Fruit fly (Drosophila melanogaster): ENCODE measurements around the gene gwl.

gwl gene

DNA sequence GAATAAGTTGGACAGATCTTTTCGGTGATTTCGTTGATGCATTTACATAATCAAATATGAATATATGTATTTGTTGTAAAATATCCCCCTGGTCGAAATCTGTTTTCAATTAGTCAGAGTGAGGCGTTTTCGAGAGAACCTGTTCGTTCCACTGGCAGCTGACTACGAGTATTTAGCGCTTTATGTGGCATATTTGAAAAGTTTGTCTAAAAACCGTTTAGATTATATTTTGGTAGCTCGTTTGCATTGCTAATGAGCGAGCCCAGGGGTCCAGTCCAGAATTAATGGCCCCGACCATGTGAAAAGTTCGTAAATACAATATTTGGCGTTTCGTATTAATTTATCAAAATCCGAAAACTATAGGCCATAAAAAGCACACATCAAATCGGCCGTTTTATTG, 47.9 kb downstream of the gwl start:
- TF ChIP-seq D1 (tag; optimal IDR thresholded peaks at IDR 0.05): no peak
- TF ChIP-seq CG9948 (tag; optimal IDR thresholded peaks at IDR 0.05): no peak
- TF ChIP-seq CG8159 (tag; optimal IDR thresholded peaks at IDR 0.05): no peak
- TF ChIP-seq fd96Ca (GFP tag; IDR thresholded peaks at IDR 0.05): no peak
- no peak for TF ChIP-seq CG14655 (GFP tag; optimal IDR thresholded peaks at IDR 0.05)
- no peak for TF ChIP-seq gl (tag; optimal IDR thresholded peaks at IDR 0.05)
- no peak for TF ChIP-seq Pif1B (GFP tag; optimal IDR thresholded peaks at IDR 0.05)
- no peak for TF ChIP-seq CG17806 (tag; optimal IDR thresholded peaks at IDR 0.05)
- TF ChIP-seq CG15710 (tag; optimal IDR thresholded peaks at IDR 0.05): no peak
- TF ChIP-seq CG8301 (tag; optimal IDR thresholded peaks at IDR 0.05): no peak
- no peak for TF ChIP-seq EcR (GFP tag; optimal IDR thresholded peaks at IDR 0.05)
- no peak for TF ChIP-seq CG4496 (GFP tag; IDR thresholded peaks at IDR 0.05)
- TF ChIP-seq CG34367 (tag; optimal IDR thresholded peaks at IDR 0.05): no peak
- no peak for TF ChIP-seq CG13204 (GFP tag; optimal IDR thresholded peaks at IDR 0.05)
- no peak for TF ChIP-seq Pif1A (GFP tag; optimal IDR thresholded peaks at IDR 0.05)
- no peak for TF ChIP-seq rn (GFP tag; IDR thresholded peaks at IDR 0.05)
- TF ChIP-seq CG32121 (GFP tag; IDR thresholded peaks at IDR 0.05): no peak

DNA sequence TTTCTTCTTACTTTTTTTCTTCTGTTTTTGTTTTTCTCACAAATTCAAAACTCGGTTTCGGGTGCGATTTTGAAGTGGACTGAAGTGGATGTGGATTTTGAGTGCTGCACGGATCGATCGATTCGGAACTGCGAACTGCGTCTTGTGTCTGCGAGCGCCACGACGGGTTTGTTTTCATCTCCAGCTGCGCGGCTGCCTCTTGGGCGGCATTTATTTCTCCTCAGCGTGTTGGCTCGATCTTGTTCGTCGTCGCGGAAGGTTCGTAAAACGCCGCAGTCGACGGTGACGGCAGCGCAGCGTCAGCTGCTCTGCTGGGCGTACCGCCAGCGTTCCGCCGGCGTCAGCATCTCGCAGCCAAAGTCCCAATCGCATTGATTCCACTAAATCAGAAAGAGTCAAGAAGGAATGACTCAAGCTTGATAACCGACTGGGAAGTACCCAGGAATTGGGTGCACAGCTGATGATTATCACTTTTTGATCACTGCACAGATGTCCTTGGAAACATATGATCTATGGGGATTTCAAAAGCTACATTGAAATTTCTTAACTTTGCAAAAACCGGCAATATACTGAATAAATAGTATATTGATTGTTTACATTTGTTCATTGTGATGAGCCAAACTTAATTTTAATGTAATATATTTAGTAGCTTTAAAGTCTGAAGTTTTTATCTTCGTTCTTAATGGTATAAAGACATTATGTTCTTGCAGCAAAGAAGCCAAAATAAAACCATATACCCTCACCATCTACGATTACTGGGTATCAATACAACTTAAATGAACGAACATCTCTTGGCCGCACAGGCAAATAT, 49.0 kb downstream of the gwl start, which contains the start of gene CG7720:
Gene CG7720 (minus strand): TSS at position 170 of the 811 bp plus-strand sequence.
- TF ChIP-seq Snoo (tag; optimal IDR thresholded peaks at IDR 0.05) (peak; percentile 14), CG13204 (GFP tag; optimal IDR thresholded peaks at IDR 0.05) (peak; percentile 76), CG15710 (tag; optimal IDR thresholded peaks at IDR 0.05) (peak; percentile 49), CG8301 (tag; optimal IDR thresholded peaks at IDR 0.05) (peak; percentile 68), CG10348 (GFP tag; IDR thresholded peaks at IDR 0.05) (no peak), CG12605 (GFP tag; IDR thresholded peaks at IDR 0.05) (no peak), Ets98B (GFP tag; IDR thresholded peaks at IDR 0.05) (no peak), gl (tag; optimal IDR thresholded peaks at IDR 0.05) (no peak), CG14655 (GFP tag; optimal IDR thresholded peaks at IDR 0.05) (peak; percentile 76), rn (GFP tag; IDR thresholded peaks at IDR 0.05) (no peak), CG8159 (tag; optimal IDR thresholded peaks at IDR 0.05) (peak; percentile 70), CG4496 (GFP tag; IDR thresholded peaks at IDR 0.05) (peak; percentile 48; the same call in 2 of the 3 replicates), D1 (tag; optimal IDR thresholded peaks at IDR 0.05) (no peak), Pif1B (GFP tag; optimal IDR thresholded peaks at IDR 0.05) (no peak), CG34367 (tag; optimal IDR thresholded peaks at IDR 0.05) (peak; percentile 31), Pif1A (GFP tag; optimal IDR thresholded peaks at IDR 0.05) (peak; percentile 24), CG9948 (tag; optimal IDR thresholded peaks at IDR 0.05) (peak; percentile 57), fd96Ca (GFP tag; IDR thresholded peaks at IDR 0.05) (no peak), CG17806 (tag; optimal IDR thresholded peaks at IDR 0.05) (peak; percentile 51), CG32121 (GFP tag; IDR thresholded peaks at IDR 0.05) (0 out of 2 replicates have a peak, but pooled peaks have one; percentile 36), EcR (GFP tag; optimal IDR thresholded peaks at IDR 0.05) (no peak)

DNA sequence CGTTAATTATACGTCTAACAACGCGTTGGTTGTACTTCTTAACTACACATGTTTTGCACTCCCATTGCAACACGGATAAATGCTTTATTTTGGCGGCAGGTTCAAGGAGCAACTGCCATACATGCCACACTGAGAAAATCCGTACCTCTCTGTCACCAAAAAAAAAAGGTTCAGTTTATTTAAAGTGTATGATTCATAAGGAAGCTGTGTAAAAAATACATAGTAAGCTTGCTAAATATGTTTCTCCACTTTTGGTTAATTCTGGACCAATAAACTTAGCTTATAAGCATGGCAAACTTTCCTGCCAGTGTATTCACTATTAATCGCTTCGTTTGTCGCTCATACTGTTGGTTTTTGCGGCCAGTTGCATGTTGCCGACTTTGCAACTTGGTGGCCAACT, 50.1 kb downstream of the gwl start:
- TF ChIP-seq CG4496 (GFP tag; IDR thresholded peaks at IDR 0.05): peak; percentile 61; the same call in 1 of the 3 replicates
- TF ChIP-seq Ets98B (GFP tag; IDR thresholded peaks at IDR 0.05): peak; percentile 29
- peak; percentile 25 for TF ChIP-seq CG15710 (tag; optimal IDR thresholded peaks at IDR 0.05)
- no peak for TF ChIP-seq rn (GFP tag; IDR thresholded peaks at IDR 0.05)
- no peak for TF ChIP-seq gl (tag; optimal IDR thresholded peaks at IDR 0.05)
- TF ChIP-seq EcR (GFP tag; optimal IDR thresholded peaks at IDR 0.05): no peak
- no peak for TF ChIP-seq CG12605 (GFP tag; IDR thresholded peaks at IDR 0.05)
- no peak for TF ChIP-seq Pif1B (GFP tag; optimal IDR thresholded peaks at IDR 0.05)
- no peak for TF ChIP-seq fd96Ca (GFP tag; IDR thresholded peaks at IDR 0.05)
- TF ChIP-seq D1 (tag; optimal IDR thresholded peaks at IDR 0.05): no peak
- TF ChIP-seq CG13204 (GFP tag; optimal IDR thresholded peaks at IDR 0.05): no peak
- TF ChIP-seq CG32121 (GFP tag; IDR thresholded peaks at IDR 0.05): peak; percentile 44
- TF ChIP-seq CG8159 (tag; optimal IDR thresholded peaks at IDR 0.05): peak; percentile 41
- TF ChIP-seq CG10348 (GFP tag; IDR thresholded peaks at IDR 0.05): no peak
- TF ChIP-seq CG9948 (tag; optimal IDR thresholded peaks at IDR 0.05): peak; percentile 33
- TF ChIP-seq Pif1A (GFP tag; optimal IDR thresholded peaks at IDR 0.05): peak; percentile 34
- TF ChIP-seq CG8301 (tag; optimal IDR thresholded peaks at IDR 0.05): peak; percentile 55
- peak; percentile 53 for TF ChIP-seq CG14655 (GFP tag; optimal IDR thresholded peaks at IDR 0.05)
- no peak for TF ChIP-seq CG34367 (tag; optimal IDR thresholded peaks at IDR 0.05)
- TF ChIP-seq CG17806 (tag; optimal IDR thresholded peaks at IDR 0.05): peak; percentile 47
- TF ChIP-seq Snoo (tag; optimal IDR thresholded peaks at IDR 0.05): no peak

DNA sequence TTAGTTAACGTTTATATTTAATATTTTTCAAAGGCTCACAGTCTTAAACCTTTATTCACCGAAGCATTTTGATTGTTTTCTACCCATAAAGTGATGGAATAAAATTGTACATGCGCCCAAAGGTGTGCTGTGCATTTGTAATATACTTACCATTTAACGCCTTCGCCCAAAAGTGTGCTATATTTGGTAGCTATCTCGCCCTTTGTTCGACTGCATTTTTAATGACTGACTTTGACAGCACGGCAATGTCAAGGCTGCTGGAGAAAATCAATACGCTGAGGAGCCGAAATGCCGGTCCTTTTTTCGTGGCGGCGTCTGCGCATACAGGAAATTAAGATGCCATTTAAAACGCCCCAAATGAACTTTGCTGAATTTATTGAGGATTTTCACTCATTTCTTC, 52.6 kb downstream of the gwl start:
- no peak for TF ChIP-seq Pif1A (GFP tag; optimal IDR thresholded peaks at IDR 0.05)
- TF ChIP-seq CG4496 (GFP tag; IDR thresholded peaks at IDR 0.05): peak; percentile 72
- peak; percentile 25 for TF ChIP-seq D1 (tag; optimal IDR thresholded peaks at IDR 0.05)
- TF ChIP-seq CG10348 (GFP tag; IDR thresholded peaks at IDR 0.05): no peak
- no peak for TF ChIP-seq fd96Ca (GFP tag; IDR thresholded peaks at IDR 0.05)

Measured in whole organism, pupa.